Worm (Caenorhabditis elegans) whole organism, L4 larva: ENCODE measurements around the gene dgn-1.

Source experiments
- F37D6.2 ChIP-seq: sonication (generic microtip); optimal IDR thresholded peaks from 2 replicates; lab custom pipeline; 2016; ENCODE audit warnings: mild to moderate bottlenecking, missing genetic modification characterization, missing compliant biosample characterization
- F49E8.2 ChIP-seq: sonication (generic microtip); optimal IDR thresholded peaks from 2 replicates; lab custom pipeline; 2016; ENCODE audit warnings: missing compliant biosample characterization, mild to moderate bottlenecking, missing genetic modification characterization, borderline replicate concordance
- Y5F2A.4 ChIP-seq: fragments of 200-800 bp; sonication (Bioruptor generic); optimal IDR thresholded peaks from 2 replicates; lab custom pipeline; 2018; ENCODE audit warnings: mild to moderate bottlenecking, missing genetic modification characterization, missing compliant biosample characterization
- Y75B8A.6 ChIP-seq: fragments of 200-800 bp; sonication (Bioruptor generic); IDR thresholded peaks from 2 replicates; pipeline ENCODE4 v1.3.6; 2022; ENCODE audit warnings: missing genetic modification reagents, missing genetic modification characterization, missing compliant biosample characterization
- ZK546.5 ChIP-seq, 2 experiments: sonication (generic microtip); optimal IDR thresholded peaks; 2 replicates each; lab custom pipeline; 2017; ENCODE audit warnings: missing biosample characterization in 2 of 2, missing genetic modification characterization in 2 of 2
- aha-1 ChIP-seq: fragments of 150-350 bp; peaks from one replicate; lab custom pipeline; 2014; ENCODE audit warnings: missing biosample characterization, missing genetic modification characterization
- aly-2 ChIP-seq: sonication (generic microtip); optimal IDR thresholded peaks from 2 replicates; lab custom pipeline; 2018; ENCODE audit warnings: missing biosample characterization, missing genetic modification characterization
- attf-4 ChIP-seq: sonication (generic microtip); optimal IDR thresholded peaks from 3 replicates; lab custom pipeline; 2017; ENCODE audit warnings: missing biosample characterization, missing genetic modification characterization
- ceh-20 ChIP-seq: fragments of 200-800 bp; sonication (Bioruptor generic); IDR thresholded peaks from 2 replicates; pipeline ENCODE4 v1.3.6; 2022; ENCODE audit warnings: missing genetic modification reagents, missing genetic modification characterization, missing compliant biosample characterization
- ceh-62 ChIP-seq: sonication (generic microtip); optimal IDR thresholded peaks from 2 replicates; lab custom pipeline; 2017; ENCODE audit warnings: missing biosample characterization, missing genetic modification characterization
- daf-12 ChIP-seq: fragments of 150-350 bp; optimal IDR thresholded peaks from 2 replicates; lab custom pipeline; 2014; ENCODE audit warnings: missing biosample characterization, missing genetic modification reagents, missing genetic modification characterization
- daf-16 ChIP-seq, 3 experiments: sonication (generic microtip); optimal IDR thresholded peaks; 2 replicates each; lab custom pipeline; 2016 to 2017; ENCODE audit warnings: missing genetic modification characterization in 3 of 3, missing genetic modification reagents in 3 of 3, mild to moderate bottlenecking in 2 of 3, missing compliant biosample characterization in 2 of 3, missing biosample characterization in 1 of 3, moderate library complexity in 1 of 3
- daf-8 ChIP-seq: fragments of 200-800 bp; sonication (Bioruptor generic); IDR thresholded peaks from 2 replicates; pipeline ENCODE4 v1.3.6; 2022; ENCODE audit warnings: missing genetic modification characterization, missing compliant biosample characterization
- dmd-6 ChIP-seq: fragments of 200-800 bp; sonication (Bioruptor generic); IDR thresholded peaks from 2 replicates; pipeline ENCODE4 v1.3.6; 2022; ENCODE audit warnings: missing genetic modification reagents, missing genetic modification characterization, missing compliant biosample characterization
- dpl-1 ChIP-seq: fragments of 150-350 bp; optimal IDR thresholded peaks from 2 replicates; lab custom pipeline; 2014; ENCODE audit warnings: missing biosample characterization, missing genetic modification reagents, missing genetic modification characterization
- dve-1 ChIP-seq: sonication (generic microtip); optimal IDR thresholded peaks from 2 replicates; lab custom pipeline; 2017; ENCODE audit warnings: antibody characterized with exemption, mild to moderate bottlenecking, missing genetic modification characterization, missing compliant biosample characterization; ENCODE audit not compliant: insufficient read depth
- egl-27 ChIP-seq: sonication (generic microtip); optimal IDR thresholded peaks from 3 replicates; lab custom pipeline; 2017; ENCODE audit warnings: missing biosample characterization, missing genetic modification reagents, missing genetic modification characterization
- fkh-10 ChIP-seq: fragments of 150-350 bp; optimal IDR thresholded peaks from 2 replicates; lab custom pipeline; 2014; ENCODE audit warnings: missing biosample characterization, missing genetic modification reagents, missing genetic modification characterization
- fos-1 ChIP-seq: fragments of 150-350 bp; optimal IDR thresholded peaks from 2 replicates; lab custom pipeline; 2014; ENCODE audit warnings: missing biosample characterization, missing genetic modification characterization
- hmg-1.1 ChIP-seq: fragments of 200-800 bp; sonication (Bioruptor generic); IDR thresholded peaks from 2 replicates; pipeline ENCODE4 v1.3.6; 2022; ENCODE audit warnings: missing genetic modification reagents, missing genetic modification characterization, missing compliant biosample characterization
- jun-1 ChIP-seq: fragments of 150-350 bp; optimal IDR thresholded peaks from 2 replicates; lab custom pipeline; 2014; ENCODE audit warnings: missing biosample characterization, missing genetic modification reagents, missing genetic modification characterization
- lin-15B ChIP-seq: fragments of 150-350 bp; sonication (generic microtip); optimal IDR thresholded peaks from 3 replicates; lab custom pipeline; 2014; ENCODE audit warnings: missing biosample characterization, missing genetic modification characterization
- lin-29 ChIP-seq: fragments of 200-800 bp; sonication (Bioruptor generic); IDR thresholded peaks from 2 replicates; pipeline ENCODE4 v1.3.6; 2022; ENCODE audit warnings: missing genetic modification reagents, missing genetic modification characterization, missing compliant biosample characterization
- lir-3 ChIP-seq: sonication (generic microtip); optimal IDR thresholded peaks from 2 replicates; lab custom pipeline; 2016; ENCODE audit warnings: mild to moderate bottlenecking, missing genetic modification characterization, missing compliant biosample characterization
- lsy-2 ChIP-seq, 2 experiments: fragments of 150-350 bp in 1 of 2; sonication (generic microtip) in 1 of 2; optimal IDR thresholded peaks; 2 replicates each; lab custom pipeline; 2014 to 2017; ENCODE audit warnings: missing biosample characterization in 2 of 2, missing genetic modification characterization in 2 of 2
- madf-5 ChIP-seq, 2 experiments: fragments of 200-800 bp; sonication (Bioruptor generic); IDR thresholded peaks; 2 replicates each; pipeline ENCODE4 v1.3.6; 2022; ENCODE audit warnings: missing compliant biosample characterization in 2 of 2, missing genetic modification characterization in 2 of 2
- mdl-1 ChIP-seq, 2 experiments: fragments of 150-350 bp in 1 of 2; sonication (generic microtip) in 1 of 2; optimal IDR thresholded peaks; 2 replicates each; lab custom pipeline; 2014 to 2017; ENCODE audit warnings: missing biosample characterization in 2 of 2, missing genetic modification characterization in 2 of 2
- mxl-3 ChIP-seq: fragments of 200-800 bp; sonication (Bioruptor generic); optimal IDR thresholded peaks from 2 replicates; lab custom pipeline; 2018; ENCODE audit warnings: mild to moderate bottlenecking, missing genetic modification characterization, missing compliant biosample characterization
- nhr-102 ChIP-seq: sonication (generic microtip); optimal IDR thresholded peaks from 2 replicates; lab custom pipeline; 2016; ENCODE audit warnings: mild to moderate bottlenecking, missing genetic modification characterization, moderate library complexity, missing compliant biosample characterization
- nhr-11 ChIP-seq: fragments of 150-350 bp; optimal IDR thresholded peaks from 2 replicates; lab custom pipeline; 2014; ENCODE audit warnings: missing biosample characterization, missing genetic modification characterization
- nhr-25 ChIP-seq: sonication (generic microtip); optimal IDR thresholded peaks from 2 replicates; lab custom pipeline; 2017; ENCODE audit warnings: missing genetic modification characterization, mild to moderate bottlenecking, missing compliant biosample characterization, antibody characterized with exemption, moderate library complexity, borderline replicate concordance; ENCODE audit not compliant: insufficient read depth
- nhr-6 ChIP-seq: fragments of 150-350 bp; optimal IDR thresholded peaks from 2 replicates; lab custom pipeline; 2014; ENCODE audit warnings: missing biosample characterization, missing genetic modification characterization
- nhr-76 ChIP-seq: fragments of 150-350 bp; optimal IDR thresholded peaks from 2 replicates; lab custom pipeline; 2014; ENCODE audit warnings: missing biosample characterization, missing genetic modification characterization
- nhr-77 ChIP-seq: fragments of 150-350 bp; optimal IDR thresholded peaks from 2 replicates; lab custom pipeline; 2014; ENCODE audit warnings: missing biosample characterization, missing genetic modification characterization
- pha-4 ChIP-seq, 2 experiments: fragments of 150-350 bp in 1 of 2; fragments of 200-800 bp in 1 of 2; sonication (Bioruptor generic) in 1 of 2; IDR thresholded peaks in 1 of 2; optimal IDR thresholded peaks in 1 of 2; 2 replicates each; pipeline versions ENCODE4 v1.3.6 to Lab custom; 2014 to 2022; ENCODE audit warnings: missing genetic modification characterization in 2 of 2, missing genetic modification reagents in 2 of 2, missing biosample characterization in 1 of 2, missing compliant biosample characterization in 1 of 2
- php-3 ChIP-seq: fragments of 200-800 bp; sonication (Bioruptor generic); IDR thresholded peaks from 2 replicates; pipeline ENCODE4 v1.3.6; 2022; ENCODE audit warnings: missing genetic modification reagents, missing genetic modification characterization, missing compliant biosample characterization
- pqm-1 ChIP-seq: sonication (generic microtip); optimal IDR thresholded peaks from 2 replicates; lab custom pipeline; 2017; ENCODE audit warnings: missing biosample characterization, missing genetic modification characterization
- set-16 ChIP-seq: fragments of 200-800 bp; sonication (Bioruptor generic); IDR thresholded peaks from 2 replicates; pipeline ENCODE4 v1.3.6; 2022; ENCODE audit warnings: missing genetic modification reagents, missing genetic modification characterization, missing compliant biosample characterization
- tra-1 ChIP-seq: fragments of 200-800 bp; sonication (Bioruptor generic); IDR thresholded peaks from 2 replicates; pipeline ENCODE4 v1.3.6; 2022; ENCODE audit warnings: missing genetic modification reagents, missing genetic modification characterization, missing compliant biosample characterization
- unc-62 ChIP-seq, 3 experiments: fragments of 150-350 bp in 1 of 3; sonication (generic microtip); optimal IDR thresholded peaks in 2 of 3; peaks in 1 of 3; 1 replicate in 1 of 3; 2 replicates in 2 of 3; lab custom pipeline; 2014 to 2017; ENCODE audit warnings: missing biosample characterization in 3 of 3, missing genetic modification characterization in 3 of 3, missing genetic modification reagents in 3 of 3, missing genotype in 1 of 3
- zag-1 ChIP-seq: fragments of 150-350 bp; optimal IDR thresholded peaks from 2 replicates; lab custom pipeline; 2014; ENCODE audit warnings: missing biosample characterization, missing genetic modification characterization
- zfp-2 ChIP-seq: sonication (generic microtip); optimal IDR thresholded peaks from 2 replicates; lab custom pipeline; 2016; ENCODE audit warnings: mild to moderate bottlenecking, missing genetic modification characterization, missing compliant biosample characterization
- zip-11 ChIP-seq: fragments of 200-800 bp; sonication (Bioruptor generic); IDR thresholded peaks from 2 replicates; pipeline ENCODE4 v1.3.6; 2022; ENCODE audit warnings: missing genetic modification characterization, missing compliant biosample characterization

The dgn-1 gene

DNA sequence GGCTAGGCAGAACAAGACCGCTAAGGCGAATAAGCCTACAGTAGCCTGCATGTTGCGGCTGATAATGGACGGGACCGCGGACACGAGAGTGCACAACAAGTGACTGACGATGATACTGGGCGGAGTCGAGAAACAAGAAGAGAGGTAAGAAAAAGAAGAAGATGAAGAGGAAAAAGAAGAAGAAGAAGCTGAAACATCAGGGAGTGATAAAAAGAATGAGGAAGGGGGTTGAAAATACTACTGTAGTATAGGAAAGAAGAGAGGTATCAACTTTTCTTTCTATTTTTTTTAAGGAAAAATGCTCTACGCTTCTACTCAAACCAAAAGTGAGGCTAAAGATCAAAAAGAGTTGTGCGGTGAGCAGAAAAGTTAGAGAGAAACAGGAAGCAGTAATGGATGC, 20.1 kb upstream of the dgn-1 start, which contains the start of gene T21B6.3:
T21B6.3 (minus strand) TSS at position 101 of the 400 bp plus-strand sequence.
- no peak for TF ChIP-seq tra-1
- no peak for TF ChIP-seq nhr-25 (tag; lab: Kevin White, UChicago)
- no peak for TF ChIP-seq F49E8.2
- TF ChIP-seq dpl-1 = no peak
- no peak for TF ChIP-seq ZK546.5 (tag; optimal IDR thresholded peaks at IDR 0.05; lab: Kevin White, UChicago)
- no peak for TF ChIP-seq ceh-20 (GFP tag; lab: Robert Waterston, UW)
- TF ChIP-seq daf-12 (tag; lab: Kevin White, UChicago) = no peak
- no peak for TF ChIP-seq dmd-6 (GFP tag; lab: Robert Waterston, UW)
- TF ChIP-seq pqm-1 (tag; lab: Kevin White, UChicago) = no peak
- TF ChIP-seq egl-27 (tag; lab: Kevin White, UChicago) = no peak
- no peak for TF ChIP-seq nhr-102 (tag; lab: Kevin White, UChicago)
- no peak for TF ChIP-seq aha-1 (tag; lab: Kevin White, UChicago)
- no peak for TF ChIP-seq attf-4
- TF ChIP-seq, all 104 proteins: peak for 0

DNA sequence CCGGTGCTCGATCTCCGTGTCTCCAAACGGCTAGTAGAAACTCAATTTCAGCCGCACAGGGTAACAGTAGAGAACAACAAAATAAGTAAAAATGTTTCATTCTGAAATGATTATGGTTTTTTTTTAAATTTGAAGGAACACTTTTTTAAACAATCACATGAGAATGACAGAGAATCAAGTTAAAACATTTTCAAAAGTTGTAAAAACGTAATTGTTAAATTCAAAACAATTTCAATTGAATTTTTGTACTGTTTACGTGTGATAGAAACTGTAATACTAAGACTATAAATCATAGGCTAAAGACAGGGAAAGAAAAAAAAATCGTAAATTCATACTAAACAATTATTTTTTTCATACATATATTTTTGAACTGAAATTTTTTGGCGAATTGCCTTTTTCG, 12.5 kb upstream of the dgn-1 start, which contains the start of gene pho-7:
pho-7 (minus strand) TSS at position 101 of the 400 bp plus-strand sequence.
- TF ChIP-seq egl-27 (tag; lab: Kevin White, UChicago) = no peak
- peak; percentile 84 for TF ChIP-seq aha-1 (tag; lab: Kevin White, UChicago)

DNA sequence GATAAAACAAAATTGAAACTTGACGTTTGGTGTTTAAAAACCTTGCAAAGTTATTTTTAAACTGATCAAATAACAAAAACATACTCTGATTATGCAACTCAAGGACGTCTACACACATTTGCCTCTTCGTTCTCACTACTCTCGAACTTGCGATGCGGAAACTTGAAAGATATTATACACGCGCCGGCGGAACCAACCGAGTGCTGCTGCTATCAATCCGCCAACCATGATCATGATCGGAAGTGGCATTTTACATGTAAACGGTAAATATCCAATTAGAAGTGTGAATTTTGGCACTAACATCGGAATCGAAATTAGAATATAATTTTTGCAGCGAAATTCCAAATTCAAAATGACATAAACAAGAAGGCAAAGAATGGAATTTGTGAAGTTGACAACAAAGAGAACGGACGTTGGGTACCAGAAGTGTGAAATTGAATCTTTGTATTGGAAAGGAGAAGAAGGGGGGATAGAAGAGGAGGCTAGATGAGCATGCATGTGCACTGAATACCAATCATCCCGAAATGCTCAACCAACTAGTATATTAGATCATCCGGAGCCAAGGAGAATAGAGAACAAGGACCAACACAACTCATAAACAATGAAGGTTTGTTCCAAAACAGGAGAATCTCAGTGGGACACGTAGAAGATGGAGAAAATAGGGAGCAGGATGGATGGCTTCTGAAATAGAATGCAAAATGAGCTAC, 4.7 kb upstream of the dgn-1 start:
- no peak for TF ChIP-seq daf-16 (GFP tag; optimal IDR thresholded peaks at IDR 0.05; lab: Kevin White, UChicago)
- no peak for TF ChIP-seq daf-16 (tag; optimal IDR thresholded peaks at IDR 0.05; lab: Kevin White, UChicago)
- no peak for TF ChIP-seq Y75B8A.6
- no peak for TF ChIP-seq mdl-1 (tag; optimal IDR thresholded peaks at IDR 0.05; lab: Kevin White, UChicago)
- TF ChIP-seq nhr-76 (tag; lab: Kevin White, UChicago) = no peak
- no peak for TF ChIP-seq tra-1
- TF ChIP-seq dve-1 (tag; lab: Kevin White, UChicago) = no peak
- no peak for TF ChIP-seq daf-8
- TF ChIP-seq zfp-2 = no peak
- no peak for TF ChIP-seq ceh-62 (tag; lab: Kevin White, UChicago)
- TF ChIP-seq mxl-3 (GFP tag; lab: Kevin White, UChicago) = no peak
- no peak for TF ChIP-seq php-3 (GFP tag; lab: Robert Waterston, UW)
- no peak for TF ChIP-seq lir-3 (tag; lab: Kevin White, UChicago)
- no peak for TF ChIP-seq fkh-10 (GFP tag; lab: Kevin White, UChicago)
- TF ChIP-seq lsy-2 (tag; optimal IDR thresholded peaks at IDR 0.05; lab: Kevin White, UChicago) = no peak
- TF ChIP-seq lin-29 = no peak
- TF ChIP-seq nhr-11 = no peak
- TF ChIP-seq hmg-1.1 = no peak
- TF ChIP-seq pha-4 (GFP tag; IDR thresholded peaks at IDR 0.05; lab: Robert Waterston, UW) = no peak
- no peak for TF ChIP-seq pha-4 (tag; optimal IDR thresholded peaks at IDR 0.05; lab: Kevin White, UChicago)
- no peak for TF ChIP-seq zip-11
- no peak for TF ChIP-seq nhr-77 (tag; lab: Kevin White, UChicago)

ce11 chrX:10932087-10932486, 3.3 kb upstream of the dgn-1 start:
- TF ChIP-seq set-16 (GFP tag; lab: Robert Waterston, UW) (no peak), aha-1 (tag; lab: Kevin White, UChicago) (no peak), tra-1 (no peak), aly-2 (no peak), unc-62 (GFP tag; optimal IDR thresholded peaks at IDR 0.05 in 1 of 2; lab: Kevin White, UChicago) (no peak), unc-62 (tag; optimal IDR thresholded peaks at IDR 0.05; lab: Kevin White, UChicago) (no peak), daf-8 (no peak), madf-5 (GFP tag; IDR thresholded peaks at IDR 0.05; lab: Robert Waterston, UW) (no peak), lin-15B (tag; lab: Kevin White, UChicago) (no peak), Y5F2A.4 (GFP tag; lab: Kevin White, UChicago) (no peak), F37D6.2 (tag; lab: Kevin White, UChicago) (no peak), nhr-6 (tag; lab: Kevin White, UChicago) (no peak), fos-1 (tag; lab: Kevin White, UChicago) (no peak), jun-1 (tag; lab: Kevin White, UChicago) (no peak), zag-1 (tag; lab: Kevin White, UChicago) (no peak), zip-11 (no peak), hmg-1.1 (no peak)
